Worm (Caenorhabditis elegans) whole organism, young adult: ENCODE measurements around the gene srx-90.

ENCODE experiments used
- C06A6.2 ChIP-seq: fragments of 200-800 bp; sonication (Bioruptor generic); conservative IDR thresholded peaks from 2 replicates; pipeline ENCODE4 v1.3.6; 2022; ENCODE audit warnings: missing genetic modification characterization, missing compliant biosample characterization
- F49E8.2 ChIP-seq: sonication (generic microtip); optimal IDR thresholded peaks from 3 replicates; lab custom pipeline; 2017; ENCODE audit warnings: missing genetic modification characterization, mild to moderate bottlenecking, missing compliant biosample characterization, antibody characterized with exemption, moderate library complexity; ENCODE audit not compliant: insufficient read depth
- ama-1 ChIP-seq, 3 experiments: fragments of 150-350 bp in 1 of 3; sonication (generic microtip) in 2 of 3; optimal IDR thresholded peaks; 2 replicates each; lab custom pipeline; 2014 to 2018; ENCODE audit warnings: missing biosample characterization in 2 of 3, missing genetic modification characterization in 2 of 3, missing genetic modification reagents in 2 of 3
- bed-1 ChIP-seq: fragments of 200-800 bp; sonication (Bioruptor generic); IDR thresholded peaks from 2 replicates; pipeline ENCODE4 v1.3.6; 2022; ENCODE audit warnings: missing genetic modification reagents, missing genetic modification characterization, missing compliant biosample characterization
- cebp-2 ChIP-seq: fragments of 200-800 bp; sonication (Bioruptor generic); IDR thresholded peaks from 2 replicates; pipeline ENCODE4 v1.3.6; 2022; ENCODE audit warnings: missing genetic modification characterization, missing compliant biosample characterization
- egl-18 ChIP-seq: fragments of 200-800 bp; sonication (Bioruptor generic); IDR thresholded peaks from 2 replicates; pipeline ENCODE4 v1.3.6; 2022; ENCODE audit warnings: missing genetic modification reagents, missing genetic modification characterization, missing compliant biosample characterization
- ets-4 ChIP-seq: fragments of 200-800 bp; sonication (Bioruptor generic); optimal IDR thresholded peaks from 2 replicates; lab custom pipeline; 2018; ENCODE audit warnings: mild to moderate bottlenecking, missing genetic modification characterization, missing compliant biosample characterization
- lag-1 ChIP-seq: fragments of 200-800 bp; sonication (Bioruptor generic); IDR thresholded peaks from 2 replicates; pipeline ENCODE4 v1.3.6; 2022; ENCODE audit warnings: missing genetic modification reagents, missing genetic modification characterization, missing compliant biosample characterization
- madf-10 ChIP-seq: sonication (generic microtip); optimal IDR thresholded peaks from 2 replicates; lab custom pipeline; 2016; ENCODE audit warnings: mild to moderate bottlenecking, missing genetic modification characterization, missing compliant biosample characterization
- nfya-2 ChIP-seq: fragments of 200-800 bp; sonication (Bioruptor generic); IDR thresholded peaks from 2 replicates; pipeline ENCODE4 v1.3.6; 2022; ENCODE audit warnings: missing genetic modification reagents, missing genetic modification characterization, missing compliant biosample characterization
- rec-8 ChIP-seq, 2 experiments: sonication (generic microtip); optimal IDR thresholded peaks; 2 replicates each; lab custom pipeline; 2016; ENCODE audit warnings: mild to moderate bottlenecking in 2 of 2, missing genetic modification characterization in 2 of 2, missing genetic modification reagents in 2 of 2, missing genotype in 2 of 2, missing biosample characterization in 1 of 2, missing compliant biosample characterization in 1 of 2, moderate library complexity in 1 of 2
- snpc-4 ChIP-seq, 5 experiments: fragments of 150-350 bp in 1 of 5; sonication (generic microtip) in 4 of 5; optimal IDR thresholded peaks; 2 replicates each; lab custom pipeline; 2014 to 2018; ENCODE audit warnings: missing genetic modification characterization in 5 of 5, missing biosample characterization in 3 of 5, antibody characterized with exemption in 2 of 5, mild to moderate bottlenecking in 2 of 5, missing compliant biosample characterization in 2 of 5, missing genotype in 2 of 5, moderate library complexity in 2 of 5, missing genetic modification reagents in 1 of 5
- ztf-28 ChIP-seq: fragments of 200-800 bp; sonication (Bioruptor generic); IDR thresholded peaks from 2 replicates; pipeline ENCODE4 v1.3.6; 2022; ENCODE audit warnings: missing genetic modification reagents, missing genetic modification characterization, missing compliant biosample characterization

ce11 chrV:11531831-11532534 lies 48.9 kb upstream of the srx-90 start:
- TF ChIP-seq ztf-28 (GFP tag; lab: Robert Waterston, UW) (no peak), F49E8.2 (no peak), nfya-2 (no peak), cebp-2 (GFP tag; lab: Robert Waterston, UW) (no peak), snpc-4 (GFP tag; optimal IDR thresholded peaks at IDR 0.05; lab: Kevin White, UChicago) (no peak), snpc-4 (tag; optimal IDR thresholded peaks at IDR 0.05; lab: Kevin White, UChicago) (peak in 3 of 4 experiments; percentile 10 to 58 (median 54)), C06A6.2 (0 out of 2 replicates have a peak, but pooled peaks have one; percentile 52), ama-1 (optimal IDR thresholded peaks at IDR 0.05; lab: Kevin White, UChicago) (no peak), ama-1 (GFP tag; optimal IDR thresholded peaks at IDR 0.05; lab: Kevin White, UChicago) (no peak), madf-10 (tag; lab: Kevin White, UChicago) (peak; percentile 55), bed-1 (GFP tag; lab: Robert Waterston, UW) (no peak), ets-4 (GFP tag; lab: Kevin White, UChicago) (peak; percentile 28), egl-18 (GFP tag; lab: Robert Waterston, UW) (no peak), lag-1 (GFP tag; lab: Robert Waterston, UW) (no peak), rec-8 (tag; optimal IDR thresholded peaks at IDR 0.05; lab: Kevin White, UChicago) (no peak)
